Worm (Caenorhabditis elegans) whole organism, early embryonic: Measurements from ENCODE around the gene spl-3.

Experiments
- B0310.2 ChIP-seq: sonication (generic microtip); optimal IDR thresholded peaks from 2 replicates; lab custom pipeline; 2016; ENCODE audit warnings: mild to moderate bottlenecking, missing genetic modification characterization, missing compliant biosample characterization
- F13C5.2 ChIP-seq: sonication (generic microtip); optimal IDR thresholded peaks from 2 replicates; lab custom pipeline; 2017; ENCODE audit warnings: mild to moderate bottlenecking, missing genetic modification characterization, inconsistent platforms, missing compliant biosample characterization
- aly-1 ChIP-seq: sonication (generic microtip); optimal IDR thresholded peaks from 2 replicates; lab custom pipeline; 2016; ENCODE audit warnings: missing genetic modification characterization, missing compliant biosample characterization
- ama-1 ChIP-seq: fragments of 150-350 bp; optimal IDR thresholded peaks from 2 replicates; lab custom pipeline; 2014
- ceh-13 ChIP-seq: fragments of 200-800 bp; sonication (Bioruptor generic); optimal IDR thresholded peaks from 2 replicates; lab custom pipeline; 2018; ENCODE audit warnings: mild to moderate bottlenecking, missing genetic modification characterization, missing compliant biosample characterization
- ceh-36 ChIP-seq: sonication (generic microtip); optimal IDR thresholded peaks from 2 replicates; lab custom pipeline; 2016; ENCODE audit warnings: missing genetic modification characterization, inconsistent platforms, missing compliant biosample characterization
- ets-7 ChIP-seq: sonication (generic microtip); optimal IDR thresholded peaks from 2 replicates; lab custom pipeline; 2016; ENCODE audit warnings: missing genotype, missing genetic modification characterization, missing compliant biosample characterization
- flt-1 ChIP-seq: fragments of 200-800 bp; sonication (Bioruptor generic); IDR thresholded peaks from 2 replicates; pipeline ENCODE4 v1.3.6; 2022; ENCODE audit warnings: missing genetic modification characterization, missing compliant biosample characterization
- hmbx-1 ChIP-seq: sonication (generic microtip); optimal IDR thresholded peaks from 2 replicates; lab custom pipeline; 2016; ENCODE audit warnings: mild to moderate bottlenecking, missing genetic modification characterization, missing compliant biosample characterization
- hmg-4 ChIP-seq: fragments of 200-800 bp; sonication (Bioruptor generic); optimal IDR thresholded peaks from 2 replicates; lab custom pipeline; 2018; ENCODE audit warnings: mild to moderate bottlenecking, missing genetic modification characterization, missing compliant biosample characterization
- hnd-1 ChIP-seq: sonication (generic microtip); optimal IDR thresholded peaks from 2 replicates; lab custom pipeline; 2016; ENCODE audit warnings: missing genetic modification characterization, missing compliant biosample characterization
- pes-1 ChIP-seq: fragments of 200-800 bp; sonication (Bioruptor generic); IDR thresholded peaks from 2 replicates; pipeline ENCODE4 v1.3.6; 2022; ENCODE audit warnings: missing genetic modification reagents, missing genetic modification characterization, missing compliant biosample characterization
- scrt-1 ChIP-seq: fragments of 200-800 bp; sonication (Bioruptor generic); IDR thresholded peaks from 2 replicates; pipeline ENCODE4 v1.3.6; 2022; ENCODE audit warnings: missing genetic modification characterization, missing compliant biosample characterization
- sea-1 ChIP-seq: fragments of 200-800 bp; sonication (Bioruptor generic); conservative IDR thresholded peaks from 2 replicates; pipeline ENCODE4 v1.3.6; 2022; ENCODE audit warnings: missing genetic modification characterization, missing compliant biosample characterization
- tbx-11 ChIP-seq: fragments of 200-800 bp; sonication (Bioruptor generic); IDR thresholded peaks from 2 replicates; pipeline ENCODE4 v1.3.6; 2022; ENCODE audit warnings: missing genetic modification characterization, missing compliant biosample characterization
- tbx-37 ChIP-seq: fragments of 200-800 bp; sonication (Bioruptor generic); conservative IDR thresholded peaks from 2 replicates; pipeline ENCODE4 v1.3.6; 2022; ENCODE audit warnings: missing genetic modification reagents, missing genetic modification characterization, missing compliant biosample characterization
- tra-4 ChIP-seq: sonication (generic microtip); optimal IDR thresholded peaks from 2 replicates; lab custom pipeline; 2017; ENCODE audit warnings: missing genetic modification characterization, missing compliant biosample characterization

spl-3 gene

DNA sequence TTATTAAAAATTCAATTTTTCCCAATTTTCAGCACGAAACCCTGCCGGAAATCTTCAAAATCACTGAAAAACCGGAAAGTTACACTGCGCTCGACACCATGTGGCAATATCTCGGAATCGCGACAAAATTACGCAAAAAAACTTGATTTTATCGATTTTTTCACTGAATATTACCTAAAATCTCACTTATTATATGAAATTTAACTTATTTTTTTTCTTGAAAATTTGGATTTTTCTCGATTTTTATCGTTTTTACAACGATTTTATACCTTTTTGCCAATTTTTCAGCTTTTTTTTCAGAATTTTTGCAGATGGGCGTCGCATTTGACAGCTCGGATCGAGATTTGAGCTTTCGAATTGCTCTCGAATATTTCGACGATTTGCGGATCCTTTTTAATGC, at the start of gene spl-3:
spl-3 (plus strand) TSS at position 301 of the 400 bp plus-strand sequence.
- TF ChIP-seq ceh-36 (tag; lab: Kevin White, UChicago) (no peak), pes-1 (no peak), ceh-13 (GFP tag; lab: Kevin White, UChicago) (no peak), hmbx-1 (tag; lab: Kevin White, UChicago) (no peak), ama-1 (lab: Kevin White, UChicago) (no peak), F13C5.2 (tag; lab: Kevin White, UChicago) (no peak), scrt-1 (no peak), tbx-11 (GFP tag; lab: Robert Waterston, UW) (no peak), sea-1 (no peak), aly-1 (no peak), hmg-4 (GFP tag; lab: Kevin White, UChicago) (no peak), hnd-1 (no peak)

- TF ChIP-seq hmbx-1 (tag; lab: Kevin White, UChicago) (no peak), ama-1 (lab: Kevin White, UChicago) (no peak), tbx-37 (no peak), aly-1 (no peak), F13C5.2 (tag; lab: Kevin White, UChicago) (no peak), flt-1 (GFP tag; lab: Robert Waterston, UW) (no peak), ceh-13 (GFP tag; lab: Kevin White, UChicago) (no peak), tbx-11 (GFP tag; lab: Robert Waterston, UW) (no peak), pes-1 (no peak), tra-4 (tag; lab: Kevin White, UChicago) (no peak), ceh-36 (tag; lab: Kevin White, UChicago) (no peak), scrt-1 (no peak), hnd-1 (no peak), B0310.2 (no peak), hmg-4 (GFP tag; lab: Kevin White, UChicago) (no peak), ets-7 (tag; lab: Kevin White, UChicago) (no peak), sea-1 (no peak)
Observed at ce11 chrIV:1147594-1147993, 45.3 kb upstream of the spl-3 start.

DNA sequence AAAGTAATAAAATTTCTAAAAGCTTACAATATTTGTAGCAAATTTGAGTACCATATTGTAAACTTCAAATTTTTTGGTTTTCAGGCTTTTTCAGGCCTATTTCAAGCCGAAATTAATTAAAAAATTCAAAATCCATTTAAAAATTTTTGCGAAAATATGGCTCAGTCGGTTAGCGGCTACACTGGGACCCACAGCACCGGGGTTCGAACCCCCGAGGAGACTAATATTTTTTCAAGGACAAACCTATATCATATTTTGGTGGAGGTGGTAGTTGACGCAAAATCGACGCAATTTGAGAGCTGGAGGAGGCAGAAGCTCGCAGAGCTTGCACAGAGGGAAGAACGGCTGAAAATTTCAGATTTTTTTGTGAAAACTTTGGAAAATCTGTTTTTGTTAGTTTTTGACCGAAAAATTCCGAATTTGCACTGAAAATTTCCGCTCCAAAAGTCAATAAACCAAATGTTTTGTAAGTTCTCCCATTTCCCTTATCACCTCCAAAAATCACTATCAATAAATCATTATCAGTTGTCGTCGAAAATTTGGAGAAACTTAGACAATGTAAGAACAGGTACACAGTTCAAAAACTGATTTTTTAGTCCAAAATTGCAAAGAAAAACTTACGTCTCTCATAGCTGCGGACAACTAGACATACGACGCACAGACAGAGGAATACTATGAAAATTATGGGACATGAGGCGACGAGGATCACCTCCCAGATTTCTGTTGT, 44.3 kb upstream of the spl-3 start:
- TF ChIP-seq flt-1 (GFP tag; lab: Robert Waterston, UW), result no peak
- no peak for TF ChIP-seq sea-1
- TF ChIP-seq tbx-11 (GFP tag; lab: Robert Waterston, UW), result no peak
- no peak for TF ChIP-seq hmbx-1 (tag; lab: Kevin White, UChicago)
- TF ChIP-seq ceh-13 (GFP tag; lab: Kevin White, UChicago), result no peak
- TF ChIP-seq ets-7 (tag; lab: Kevin White, UChicago), result no peak
- no peak for TF ChIP-seq aly-1
- TF ChIP-seq B0310.2, result no peak

ce11 chrIV:1155206-1155605, 37.7 kb upstream of the spl-3 start:
- no peak for TF ChIP-seq tra-4 (tag; lab: Kevin White, UChicago)
- TF ChIP-seq F13C5.2 (tag; lab: Kevin White, UChicago), result no peak
- TF ChIP-seq tbx-37, result no peak

ce11 chrIV:1157928-1158327, 34.9 kb upstream of the spl-3 start, which contains the start of gene C50A2.3:
Gene C50A2.3 (minus strand): TSS chrIV:1158028.
- TF ChIP-seq tbx-37 (no peak), ets-7 (tag; lab: Kevin White, UChicago) (no peak), tbx-11 (GFP tag; lab: Robert Waterston, UW) (no peak), pes-1 (no peak), B0310.2 (no peak), ceh-36 (tag; lab: Kevin White, UChicago) (no peak), hnd-1 (no peak), aly-1 (no peak), sea-1 (no peak), tra-4 (tag; lab: Kevin White, UChicago) (no peak), hmg-4 (GFP tag; lab: Kevin White, UChicago) (no peak), hmbx-1 (tag; lab: Kevin White, UChicago) (no peak), flt-1 (GFP tag; lab: Robert Waterston, UW) (no peak)

ce11 chrIV:1160386-1160785, 32.5 kb upstream of the spl-3 start, which contains the start of gene ets-8:
Gene ets-8 (minus strand): TSS chrIV:1160486.
- TF ChIP-seq ets-7 (tag; lab: Kevin White, UChicago) (no peak), sea-1 (no peak), ama-1 (lab: Kevin White, UChicago) (no peak), tbx-37 (no peak), F13C5.2 (tag; lab: Kevin White, UChicago) (no peak), flt-1 (GFP tag; lab: Robert Waterston, UW) (no peak), tbx-11 (GFP tag; lab: Robert Waterston, UW) (no peak), hnd-1 (no peak), ceh-13 (GFP tag; lab: Kevin White, UChicago) (no peak), pes-1 (no peak), B0310.2 (no peak), aly-1 (no peak), ceh-36 (tag; lab: Kevin White, UChicago) (no peak), hmbx-1 (tag; lab: Kevin White, UChicago) (no peak), hmg-4 (GFP tag; lab: Kevin White, UChicago) (no peak), scrt-1 (no peak)

ce11 chrIV:1163126-1163525, 29.7 kb upstream of the spl-3 start, which contains the start of gene C50A2.7:
Gene C50A2.7 (plus strand): TSS chrIV:1163426.
- TF ChIP-seq scrt-1, result no peak
- TF ChIP-seq hnd-1, result no peak
- no peak for TF ChIP-seq ceh-13 (GFP tag; lab: Kevin White, UChicago)
- TF ChIP-seq F13C5.2 (tag; lab: Kevin White, UChicago), result no peak
- no peak for TF ChIP-seq tbx-11 (GFP tag; lab: Robert Waterston, UW)
- TF ChIP-seq tra-4 (tag; lab: Kevin White, UChicago), result no peak
- TF ChIP-seq ceh-36 (tag; lab: Kevin White, UChicago), result no peak
- no peak for TF ChIP-seq ets-7 (tag; lab: Kevin White, UChicago)
- TF ChIP-seq tbx-37, result no peak
- TF ChIP-seq hmbx-1 (tag; lab: Kevin White, UChicago), result no peak
- TF ChIP-seq sea-1, result no peak
- TF ChIP-seq pes-1, result no peak
- no peak for TF ChIP-seq flt-1 (GFP tag; lab: Robert Waterston, UW)
- TF ChIP-seq hmg-4 (GFP tag; lab: Kevin White, UChicago), result no peak
- no peak for TF ChIP-seq aly-1
- TF ChIP-seq B0310.2, result no peak
- TF ChIP-seq ama-1 (lab: Kevin White, UChicago), result no peak
